Worm (Caenorhabditis elegans): ENCODE measurements around the gene C52G5.3.

DNA sequence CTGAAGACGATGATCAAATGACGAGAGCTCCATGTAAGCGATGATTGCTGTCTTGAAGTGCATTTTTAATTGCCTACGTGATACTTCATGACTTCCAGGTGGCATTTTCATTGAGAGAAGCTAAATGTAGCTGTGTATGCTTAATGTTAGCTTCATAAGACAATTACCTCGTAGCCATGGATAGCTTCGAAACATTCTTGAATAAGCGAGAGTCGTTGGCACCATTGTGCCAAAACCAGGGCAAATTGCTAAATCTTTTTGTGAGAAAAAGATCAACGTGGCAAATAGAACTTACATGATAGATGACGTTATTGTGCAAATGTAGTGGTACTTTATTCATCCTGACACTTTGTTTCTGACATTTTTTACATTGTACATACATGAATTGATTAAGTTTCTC is 17.3 kb upstream of the C52G5.3 start:
- TF ChIP-seq hlh-13 (GFP tag; optimal IDR thresholded peaks at IDR 0.05) = no peak
- TF ChIP-seq nhr-11 (tag; optimal IDR thresholded peaks at IDR 0.05) = no peak
- no peak for TF ChIP-seq unc-42 (tag; optimal IDR thresholded peaks at IDR 0.05)
- no peak for TF ChIP-seq unc-3 (GFP tag; conservative IDR thresholded peaks at IDR 0.05)
- no peak for TF ChIP-seq unc-3 (tag; optimal IDR thresholded peaks at IDR 0.05)
- TF ChIP-seq ama-1 (optimal IDR thresholded peaks at IDR 0.05) = no peak
- no peak for TF ChIP-seq F13H6.1 (tag; optimal IDR thresholded peaks at IDR 0.05)
- TF ChIP-seq pros-1 (tag; optimal IDR thresholded peaks at IDR 0.05) = no peak
- TF ChIP-seq ceh-9 (tag; optimal IDR thresholded peaks at IDR 0.05) = no peak
- no peak for TF ChIP-seq unc-55 (GFP tag; optimal IDR thresholded peaks at IDR 0.05)

Data from whole organism, late embryonic.